Worm (Caenorhabditis elegans) whole organism, late embryonic: ENCODE measurements around the gene pmp-2.

Experiments used
- K09A11.1 ChIP-seq: sonication (generic microtip); optimal IDR thresholded peaks from 2 replicates; lab custom pipeline; 2017; ENCODE audit warnings: antibody characterized with exemption, mild to moderate bottlenecking, missing genetic modification characterization, missing compliant biosample characterization; ENCODE audit not compliant: insufficient read depth
- fkh-10 ChIP-seq: fragments of 150-350 bp; optimal IDR thresholded peaks from 2 replicates; lab custom pipeline; 2014; ENCODE audit warnings: missing biosample characterization, missing genetic modification reagents, missing genetic modification characterization
- pha-2 ChIP-seq: sonication (generic microtip); optimal IDR thresholded peaks from 2 replicates; lab custom pipeline; 2017; ENCODE audit warnings: mild to moderate bottlenecking, missing genetic modification characterization, missing compliant biosample characterization
- pha-4 ChIP-seq: fragments of 150-350 bp; optimal IDR thresholded peaks from 2 replicates; lab custom pipeline; 2018; ENCODE audit warnings: missing biosample characterization, missing genetic modification reagents, missing genetic modification characterization
- pqm-1 ChIP-seq: sonication (generic microtip); optimal IDR thresholded peaks from 2 replicates; lab custom pipeline; 2016; ENCODE audit warnings: missing genetic modification characterization, missing compliant biosample characterization
- sox-4 ChIP-seq: sonication (generic microtip); optimal IDR thresholded peaks from 2 replicates; lab custom pipeline; 2017; ENCODE audit warnings: mild to moderate bottlenecking, missing genetic modification characterization, inconsistent platforms, missing compliant biosample characterization
- tbx-2 ChIP-seq: sonication (generic microtip); optimal IDR thresholded peaks from 2 replicates; lab custom pipeline; 2016; ENCODE audit warnings: missing genetic modification characterization, missing compliant biosample characterization

ce11 chrII:6834582-6835058 lies 53.0 kb downstream of the pmp-2 start, which contains the start of gene egl-27:
- TF ChIP-seq fkh-10 (GFP tag; lab: Kevin White, UChicago) (no peak), tbx-2 (no peak), pha-4 (tag; lab: Kevin White, UChicago) (no peak), sox-4 (tag; lab: Kevin White, UChicago) (no peak), pqm-1 (tag; lab: Kevin White, UChicago) (no peak), pha-2 (tag; lab: Kevin White, UChicago) (no peak), K09A11.1 (tag; lab: Kevin White, UChicago) (no peak)
